Fruit fly (Drosophila melanogaster) whole organism, embryonic: Measurements from ENCODE around the gene CG17819.

Experiments used
- BtbVII ChIP-seq: fragments of 200-800 bp; sonication (Bioruptor generic); optimal IDR thresholded peaks from 3 replicates; lab custom pipeline; 2017; ENCODE audit warnings: missing biosample characterization, mild to moderate bottlenecking, missing genetic modification characterization
- Bteb2 ChIP-seq: fragments of 200-800 bp; sonication (Bioruptor generic); optimal IDR thresholded peaks from 2 replicates; lab custom pipeline; 2016; ENCODE audit warnings: missing biosample characterization, missing genetic modification characterization
- CG12236 ChIP-seq: fragments of 200-800 bp; sonication (Bioruptor generic); optimal IDR thresholded peaks from 2 replicates; lab custom pipeline; 2016; ENCODE audit warnings: missing biosample characterization, missing genetic modification characterization
- CG13775 ChIP-seq: fragments of 200-800 bp; sonication (Bioruptor generic); optimal IDR thresholded peaks from 3 replicates; lab custom pipeline; 2017; ENCODE audit warnings: missing biosample characterization, mild to moderate bottlenecking, missing genetic modification characterization
- CG1529 ChIP-seq: fragments of 200-800 bp; sonication (Bioruptor generic); optimal IDR thresholded peaks from 3 replicates; lab custom pipeline; 2018; ENCODE audit warnings: missing biosample characterization, missing genetic modification characterization
- CG1602 ChIP-seq: fragments of 200-800 bp; sonication (Bioruptor generic); optimal IDR thresholded peaks from 3 replicates; lab custom pipeline; 2016; ENCODE audit warnings: missing biosample characterization, missing genetic modification characterization
- CG17802 ChIP-seq: fragments of 200-800 bp; sonication (Bioruptor generic); optimal IDR thresholded peaks from 2 replicates; lab custom pipeline; 2018; ENCODE audit warnings: missing biosample characterization, mild to moderate bottlenecking, missing genetic modification characterization, moderate library complexity
- CG18619 ChIP-seq: fragments of 200-800 bp; sonication (Bioruptor generic); optimal IDR thresholded peaks from 3 replicates; lab custom pipeline; 2017; ENCODE audit warnings: missing biosample characterization, mild to moderate bottlenecking, missing genetic modification characterization
- CG2199 ChIP-seq: fragments of 200-800 bp; sonication (Bioruptor generic); IDR thresholded peaks from 3 replicates; pipeline ENCODE4 v1.3.6; 2022; ENCODE audit warnings: missing biosample characterization, missing genetic modification characterization
- CG3407 ChIP-seq: fragments of 200-800 bp; sonication (Bioruptor generic); optimal IDR thresholded peaks from 2 replicates; lab custom pipeline; 2018; ENCODE audit warnings: missing biosample characterization, mild to moderate bottlenecking, missing genetic modification characterization
- CG4424 ChIP-seq: fragments of 200-800 bp; sonication (Bioruptor generic); optimal IDR thresholded peaks from 3 replicates; lab custom pipeline; 2016; ENCODE audit warnings: missing biosample characterization, missing genetic modification characterization
- CG4707 ChIP-seq: fragments of 200-800 bp; sonication (Bioruptor generic); optimal IDR thresholded peaks from 2 replicates; lab custom pipeline; 2018; ENCODE audit warnings: missing biosample characterization, mild to moderate bottlenecking, missing genetic modification characterization, moderate library complexity
- CG6854 ChIP-seq: fragments of 200-800 bp; sonication (Bioruptor generic); optimal IDR thresholded peaks from 3 replicates; lab custom pipeline; 2017; ENCODE audit warnings: missing biosample characterization, mild to moderate bottlenecking, missing genetic modification characterization
- CG7556 ChIP-seq: fragments of 200-800 bp; sonication (Bioruptor generic); optimal IDR thresholded peaks from 2 replicates; lab custom pipeline; 2017; ENCODE audit warnings: missing biosample characterization, mild to moderate bottlenecking, missing genetic modification characterization
- CG7963 ChIP-seq: fragments of 200-800 bp; sonication (Bioruptor generic); IDR thresholded peaks from 3 replicates; pipeline ENCODE4 v1.3.6; 2022; ENCODE audit warnings: missing biosample characterization, missing genetic modification characterization; ENCODE audit not compliant: partially characterized antibody
- CoRest ChIP-seq: fragments of 200-800 bp; sonication (Bioruptor generic); optimal IDR thresholded peaks from 3 replicates; lab custom pipeline; 2018; ENCODE audit warnings: missing biosample characterization, mild to moderate bottlenecking, missing genetic modification characterization, moderate library complexity
- Dll ChIP-seq: fragments of 200-800 bp; sonication (Bioruptor generic); IDR thresholded peaks from 4 replicates; pipeline ENCODE4 v1.3.6; 2022; ENCODE audit warnings: missing biosample characterization, missing genetic modification characterization; ENCODE audit not compliant: partially characterized antibody
- Hr51 ChIP-seq, 2 experiments: fragments of 200-800 bp; sonication (Bioruptor generic); optimal IDR thresholded peaks; 2 replicates in 1 of 2; 3 replicates in 1 of 2; lab custom pipeline; 2016 to 2018; ENCODE audit warnings: missing biosample characterization in 2 of 2, missing genetic modification characterization in 2 of 2, mild to moderate bottlenecking in 1 of 2, moderate library complexity in 1 of 2
- MTF-1 ChIP-seq: fragments of 200-800 bp; sonication (Bioruptor generic); optimal IDR thresholded peaks from 2 replicates; lab custom pipeline; 2018; ENCODE audit warnings: missing biosample characterization, mild to moderate bottlenecking, missing genetic modification characterization, borderline replicate concordance
- Oli ChIP-seq: fragments of 200-800 bp; sonication (Bioruptor generic); optimal IDR thresholded peaks from 2 replicates; lab custom pipeline; 2018; ENCODE audit warnings: missing biosample characterization, mild to moderate bottlenecking, missing genetic modification characterization, moderate library complexity
- Ravus ChIP-seq: fragments of 200-800 bp; sonication (Bioruptor generic); IDR thresholded peaks from 2 replicates; pipeline ENCODE4 v1.3.6; 2022; ENCODE audit warnings: missing biosample characterization, missing genetic modification characterization
- Usf ChIP-seq: fragments of 200-800 bp; sonication (Bioruptor generic); optimal IDR thresholded peaks from 2 replicates; lab custom pipeline; 2017; ENCODE audit warnings: missing genotype, missing biosample characterization, missing genetic modification characterization
- Xbp1 ChIP-seq: fragments of 200-800 bp; sonication (Bioruptor generic); optimal IDR thresholded peaks from 3 replicates; lab custom pipeline; 2016; ENCODE audit warnings: missing biosample characterization, mild to moderate bottlenecking, missing genetic modification characterization
- bbx ChIP-seq: fragments of 200-800 bp; sonication (Bioruptor generic); IDR thresholded peaks from 2 replicates; pipeline ENCODE4 v1.3.6; 2022; ENCODE audit warnings: missing biosample characterization, missing genetic modification characterization; ENCODE audit not compliant: partially characterized antibody
- cad ChIP-seq: fragments of >200 bp; optimal IDR thresholded peaks from 2 replicates; lab custom pipeline; 2017; ENCODE audit warnings: missing biosample characterization, missing genetic modification characterization
- cas ChIP-seq: fragments of 200-800 bp; sonication (Bioruptor generic); IDR thresholded peaks from 2 replicates; pipeline ENCODE4 v1.3.6; 2022; ENCODE audit warnings: missing biosample characterization, missing genetic modification characterization
- corto ChIP-seq: fragments of 200-800 bp; sonication (Bioruptor generic); optimal IDR thresholded peaks from 2 replicates; lab custom pipeline; 2016; ENCODE audit warnings: missing biosample characterization, mild to moderate bottlenecking, missing genetic modification characterization, moderate library complexity
- crc ChIP-seq: fragments of 200-800 bp; sonication (Bioruptor generic); optimal IDR thresholded peaks from 2 replicates; lab custom pipeline; 2016; ENCODE audit warnings: missing biosample characterization, missing genetic modification characterization
- croc ChIP-seq: fragments of 200-800 bp; sonication (Bioruptor generic); conservative IDR thresholded peaks from 3 replicates; pipeline ENCODE4 v1.3.6; 2022; ENCODE audit warnings: missing biosample characterization, missing genetic modification characterization
- dpn ChIP-seq, 2 experiments: fragments of 200-800 bp; sonication (Bioruptor generic); optimal IDR thresholded peaks; 3 replicates each; lab custom pipeline; 2016; ENCODE audit warnings: missing biosample characterization in 2 of 2, missing genetic modification characterization in 2 of 2
- emc ChIP-seq: fragments of 200-800 bp; sonication (Bioruptor generic); optimal IDR thresholded peaks from 2 replicates; lab custom pipeline; 2016; ENCODE audit warnings: missing biosample characterization, missing genetic modification characterization
- eve ChIP-seq, 2 experiments: fragments of >200 bp; optimal IDR thresholded peaks; 2 replicates each; lab custom pipeline; 2017; ENCODE audit warnings: missing biosample characterization in 2 of 2, missing genetic modification characterization in 2 of 2
- eyg ChIP-seq: fragments of 200-800 bp; sonication (Bioruptor generic); optimal IDR thresholded peaks from 3 replicates; lab custom pipeline; 2016; ENCODE audit warnings: missing biosample characterization, missing genetic modification characterization
- gce ChIP-seq: fragments of 200-800 bp; sonication (Bioruptor generic); IDR thresholded peaks from 3 replicates; pipeline ENCODE4 v1.3.6; 2022; ENCODE audit warnings: missing biosample characterization, missing genetic modification characterization
- ind ChIP-seq: fragments of 200-800 bp; sonication (Bioruptor generic); optimal IDR thresholded peaks from 3 replicates; lab custom pipeline; 2016; ENCODE audit warnings: missing biosample characterization, missing genetic modification characterization
- jigr1 ChIP-seq: fragments of 200-800 bp; sonication (Bioruptor generic); IDR thresholded peaks from 3 replicates; pipeline ENCODE4 v1.3.6; 2022; ENCODE audit warnings: missing biosample characterization, missing genetic modification characterization
- ken ChIP-seq: fragments of 200-800 bp; sonication (Bioruptor generic); IDR thresholded peaks from 3 replicates; pipeline ENCODE4 v1.3.6; 2022; ENCODE audit warnings: missing biosample characterization, missing genetic modification characterization
- lola ChIP-seq, 3 experiments: fragments of >200 bp in 2 of 3; fragments of 200-800 bp in 1 of 3; sonication (Bioruptor generic) in 1 of 3; optimal IDR thresholded peaks; 2 replicates each; lab custom pipeline; 2017 to 2019; ENCODE audit warnings: missing biosample characterization in 3 of 3, missing genetic modification characterization in 3 of 3, mild to moderate bottlenecking in 1 of 3, moderate library complexity in 1 of 3
- nmo ChIP-seq: fragments of 200-800 bp; sonication (Bioruptor generic); optimal IDR thresholded peaks from 2 replicates; lab custom pipeline; 2018; ENCODE audit warnings: missing biosample characterization, mild to moderate bottlenecking, missing genetic modification characterization, moderate library complexity
- pfk ChIP-seq: fragments of 200-800 bp; sonication (Bioruptor generic); optimal IDR thresholded peaks from 2 replicates; lab custom pipeline; 2018; ENCODE audit warnings: missing biosample characterization, mild to moderate bottlenecking, missing genetic modification characterization, moderate library complexity
- pros ChIP-seq: fragments of 200-800 bp; sonication (Bioruptor generic); optimal IDR thresholded peaks from 3 replicates; lab custom pipeline; 2019; ENCODE audit warnings: missing biosample characterization, mild to moderate bottlenecking, missing genetic modification characterization, moderate library complexity
- pum ChIP-seq: fragments of 200-800 bp; sonication (Bioruptor generic); optimal IDR thresholded peaks from 2 replicates; lab custom pipeline; 2016; ENCODE audit warnings: missing biosample characterization, missing genetic modification characterization
- sens ChIP-seq: fragments of 200-800 bp; sonication (Bioruptor generic); peaks from one replicate; lab custom pipeline; 2016; ENCODE audit warnings: missing biosample characterization, missing genetic modification characterization
- sens-2 ChIP-seq: fragments of 200-800 bp; sonication (Bioruptor generic); IDR thresholded peaks from 2 replicates; pipeline ENCODE4 v1.3.6; 2022; ENCODE audit warnings: missing biosample characterization, missing genetic modification characterization
- sr ChIP-seq: fragments of 200-800 bp; sonication (Bioruptor generic); IDR thresholded peaks from 3 replicates; pipeline ENCODE4 v1.3.6; 2022; ENCODE audit warnings: missing biosample characterization, missing genetic modification characterization
- sug ChIP-seq: fragments of 200-800 bp; optimal IDR thresholded peaks from 2 replicates; lab custom pipeline; 2019; ENCODE audit warnings: missing biosample characterization, mild to moderate bottlenecking, missing genetic modification characterization, moderate library complexity
- tio ChIP-seq: fragments of 200-800 bp; sonication (Bioruptor generic); optimal IDR thresholded peaks from 2 replicates; lab custom pipeline; 2017; ENCODE audit warnings: missing biosample characterization, missing genetic modification characterization, inconsistent platforms
- unc-4 ChIP-seq: fragments of 200-800 bp; sonication (Bioruptor generic); IDR thresholded peaks from 2 replicates; pipeline ENCODE4 v1.3.6; 2022; ENCODE audit warnings: missing biosample characterization, missing genetic modification characterization; ENCODE audit not compliant: partially characterized antibody
- yki ChIP-seq: fragments of >200 bp; optimal IDR thresholded peaks from 3 replicates; lab custom pipeline; 2018
- zen2 ChIP-seq: fragments of 200-800 bp; sonication (Bioruptor generic); IDR thresholded peaks from 3 replicates; pipeline ENCODE4 v1.3.6; 2022; ENCODE audit warnings: missing biosample characterization, missing genetic modification characterization; ENCODE audit not compliant: partially characterized antibody
- zf30C ChIP-seq: fragments of 200-800 bp; sonication (Bioruptor generic); optimal IDR thresholded peaks from 3 replicates; lab custom pipeline; 2018; ENCODE audit warnings: missing biosample characterization, mild to moderate bottlenecking, missing genetic modification characterization

The CG17819 gene

dm6 chr3R:21859509-21859908, 25.8 kb downstream of the CG17819 start (continued):
- TF ChIP-seq sens-2 (peak; percentile 71), CG1602 (GFP tag; lab: Kevin White, UChicago) (peak; percentile 32), crc (GFP tag; lab: Kevin White, UChicago) (peak; percentile 28), CG18619 (GFP tag; lab: Kevin White, UChicago) (peak; percentile 38), CG13775 (GFP tag; lab: Kevin White, UChicago) (peak; percentile 36), lola (GFP tag; optimal IDR thresholded peaks at IDR 0.05; lab: Kevin White, UChicago) (peak in 1 of 3 experiments; percentile 75), eyg (GFP tag; lab: Kevin White, UChicago) (no peak), CG7963 (GFP tag; lab: Robert Waterston, UW) (no peak), tio (peak; percentile 54), Bteb2 (no peak), emc (no peak), sr (no peak), Usf (GFP tag; lab: Kevin White, UChicago) (no peak), CG4424 (GFP tag; lab: Kevin White, UChicago) (peak; percentile 47), CG17802 (tag; lab: Kevin White, UChicago) (peak; percentile 8), dpn (GFP tag; optimal IDR thresholded peaks at IDR 0.05; lab: Kevin White, UChicago) (peak; percentile 7 to 46), sens (GFP tag; lab: Kevin White, UChicago) (peak; percentile 91), ind (GFP tag; lab: Kevin White, UChicago) (peak; percentile 1), Oli (tag; lab: Kevin White, UChicago) (peak; percentile 59), pum (GFP tag; lab: Kevin White, UChicago) (peak; percentile 26), zf30C (GFP tag; lab: Kevin White, UChicago) (peak; percentile 84), ken (no peak), Dll (no peak), cad (GFP tag; lab: Kevin White, UChicago) (no peak), nmo (GFP tag; lab: Kevin White, UChicago) (peak; percentile 63), pros (GFP tag; lab: Kevin White, UChicago) (no peak), Ravus (GFP tag; lab: Robert Waterston, UW) (no peak), yki (no peak), CG2199 (GFP tag; lab: Robert Waterston, UW) (no peak), bbx (GFP tag; lab: Robert Waterston, UW) (no peak), unc-4 (no peak), CG3407 (GFP tag; lab: Kevin White, UChicago) (peak; percentile 5), pfk (GFP tag; lab: Kevin White, UChicago) (no peak), jigr1 (GFP tag; lab: Robert Waterston, UW) (no peak), gce (0 out of 3 replicates have a peak, but pooled peaks have one; percentile 37), CG12236 (GFP tag; lab: Kevin White, UChicago) (peak; percentile 47), CG6854 (GFP tag; lab: Kevin White, UChicago) (no peak), CG1529 (GFP tag; lab: Kevin White, UChicago) (peak; percentile 40), Hr51 (GFP tag; optimal IDR thresholded peaks at IDR 0.05; lab: Kevin White, UChicago) (peak; percentile 9 to 35), Xbp1 (peak; percentile 54), zen2 (no peak), CG7556 (peak; percentile 30), croc (GFP tag; lab: Robert Waterston, UW) (peak; percentile 45; the same call in 2 of the 3 replicates), sug (tag; lab: Kevin White, UChicago) (no peak), eve (GFP tag; optimal IDR thresholded peaks at IDR 0.05; lab: Kevin White, UChicago) (peak in 1 of 2 experiments; percentile 70), cas (GFP tag; lab: Robert Waterston, UW) (no peak), BtbVII (GFP tag; lab: Kevin White, UChicago) (no peak), corto (GFP tag; lab: Kevin White, UChicago) (peak; percentile 93), CG4707 (GFP tag; lab: Kevin White, UChicago) (no peak), MTF-1 (no peak), CoRest (peak; percentile 52)
